Fruit fly (Drosophila melanogaster) whole organism, embryonic: ENCODE data around the gene CG13898.

Experiments
- Bgb ChIP-seq: fragments of 200-800 bp; sonication (Bioruptor generic); IDR thresholded peaks from 2 replicates; pipeline ENCODE4 v1.3.6; 2022; ENCODE audit warnings: missing biosample characterization, missing genetic modification characterization; ENCODE audit not compliant: partially characterized antibody
- Blimp-1 ChIP-seq: fragments of 200-800 bp; sonication (Bioruptor generic); optimal IDR thresholded peaks from 3 replicates; lab custom pipeline; 2018; ENCODE audit warnings: missing biosample characterization, missing genetic modification characterization, mild to moderate bottlenecking, moderate library complexity, missing genetic modification reagents
- CG10959 ChIP-seq: fragments of 200-800 bp; sonication (Bioruptor generic); IDR thresholded peaks from 2 replicates; pipeline ENCODE4 v1.3.6; 2022; ENCODE audit warnings: missing biosample characterization, missing genetic modification characterization
- CG11560 ChIP-seq: fragments of 200-800 bp; sonication (Bioruptor generic); IDR thresholded peaks from 3 replicates; pipeline ENCODE4 v1.3.6; 2022; ENCODE audit warnings: missing biosample characterization, missing genetic modification characterization
- CG11696 ChIP-seq: fragments of 200-800 bp; sonication (Bioruptor generic); IDR thresholded peaks from 2 replicates; pipeline ENCODE4 v1.3.6; 2022; ENCODE audit warnings: missing biosample characterization, missing genetic modification characterization
- CG13424 ChIP-seq: fragments of 200-800 bp; sonication (Bioruptor generic); optimal IDR thresholded peaks from 2 replicates; lab custom pipeline; 2019; ENCODE audit warnings: missing biosample characterization, mild to moderate bottlenecking, missing genetic modification characterization, moderate library complexity
- CG14050 ChIP-seq: fragments of 200-800 bp; sonication (Bioruptor generic); IDR thresholded peaks from 3 replicates; pipeline ENCODE4 v1.3.6; 2022; ENCODE audit warnings: missing biosample characterization, missing genetic modification characterization
- CG16779 ChIP-seq: fragments of 200-800 bp; sonication (Bioruptor generic); IDR thresholded peaks from 2 replicates; pipeline ENCODE4 v1.3.6; 2022; ENCODE audit warnings: missing biosample characterization, missing genetic modification characterization
- CG17328 ChIP-seq: fragments of 200-800 bp; sonication (Bioruptor generic); IDR thresholded peaks from 2 replicates; pipeline ENCODE4 v1.3.6; 2022; ENCODE audit warnings: missing biosample characterization, missing genetic modification characterization
- CG17359 ChIP-seq: fragments of 200-800 bp; sonication (Bioruptor generic); optimal IDR thresholded peaks from 3 replicates; lab custom pipeline; 2018; ENCODE audit warnings: missing biosample characterization, mild to moderate bottlenecking, missing genetic modification characterization, moderate library complexity
- CG31224 ChIP-seq: fragments of 200-800 bp; sonication (Bioruptor generic); IDR thresholded peaks from 2 replicates; pipeline ENCODE4 v1.3.6; 2022; ENCODE audit warnings: missing biosample characterization, missing genetic modification characterization
- CG3726 ChIP-seq: fragments of 200-800 bp; sonication (Bioruptor generic); IDR thresholded peaks from 3 replicates; pipeline ENCODE4, ENCODE4 v1.3.6; 2022; ENCODE audit warnings: missing biosample characterization, missing genetic modification characterization
- CG4404 ChIP-seq: fragments of 200-800 bp; sonication (Bioruptor generic); IDR thresholded peaks from 2 replicates; pipeline ENCODE4 v1.3.6; 2022; ENCODE audit warnings: missing biosample characterization, missing genetic modification characterization
- CG4617 ChIP-seq: fragments of 200-800 bp; sonication (Bioruptor generic); optimal IDR thresholded peaks from 3 replicates; lab custom pipeline; 2016; ENCODE audit warnings: missing biosample characterization, missing genetic modification characterization, borderline replicate concordance
- CG4820 ChIP-seq: fragments of 200-800 bp; sonication (Bioruptor generic); optimal IDR thresholded peaks from 3 replicates; lab custom pipeline; 2016; ENCODE audit warnings: missing biosample characterization, missing genetic modification characterization
- CG5245 ChIP-seq: fragments of 200-800 bp; sonication (Bioruptor generic); optimal IDR thresholded peaks from 3 replicates; lab custom pipeline; 2016; ENCODE audit warnings: missing biosample characterization, missing genetic modification characterization
- CG6175 ChIP-seq: fragments of 200-800 bp; sonication (Bioruptor generic); IDR thresholded peaks from 3 replicates; pipeline ENCODE4 v1.3.6; 2022; ENCODE audit warnings: missing biosample characterization, missing genetic modification characterization
- CG8388 ChIP-seq: fragments of 200-800 bp; sonication (Bioruptor generic); optimal IDR thresholded peaks from 2 replicates; lab custom pipeline; 2019; ENCODE audit warnings: missing biosample characterization, mild to moderate bottlenecking, missing genetic modification characterization, moderate library complexity
- CG9609 ChIP-seq: fragments of 200-800 bp; sonication (Bioruptor generic); optimal IDR thresholded peaks from 3 replicates; lab custom pipeline; 2016; ENCODE audit warnings: missing biosample characterization, missing genetic modification characterization
- CHES-1-like ChIP-seq: fragments of 200-800 bp; sonication (Bioruptor generic); optimal IDR thresholded peaks from 2 replicates; lab custom pipeline; 2016; ENCODE audit warnings: missing biosample characterization, missing genetic modification characterization
- Dll ChIP-seq: fragments of 200-800 bp; sonication (Bioruptor generic); IDR thresholded peaks from 4 replicates; pipeline ENCODE4 v1.3.6; 2022; ENCODE audit warnings: missing biosample characterization, missing genetic modification characterization; ENCODE audit not compliant: partially characterized antibody
- GATAe ChIP-seq: fragments of 200-800 bp; sonication (Bioruptor generic); conservative IDR thresholded peaks from 2 replicates; pipeline ENCODE4 v1.3.6; 2022; ENCODE audit warnings: missing biosample characterization, missing genetic modification characterization
- Gug ChIP-seq: fragments of 200-800 bp; sonication (Bioruptor generic); IDR thresholded peaks from 4 replicates; pipeline ENCODE4 v1.3.6; 2022; ENCODE audit warnings: missing biosample characterization, missing genetic modification characterization
- H2.0 ChIP-seq: fragments of 200-800 bp; sonication (Bioruptor generic); IDR thresholded peaks from 2 replicates; pipeline ENCODE4 v1.3.6; 2022; ENCODE audit warnings: missing biosample characterization, missing genetic modification characterization
- Hr78 ChIP-seq, 2 experiments: fragments of 200-800 bp in 1 of 2; fragments of >200 bp in 1 of 2; sonication (Bioruptor generic) in 1 of 2; optimal IDR thresholded peaks; 2 replicates each; lab custom pipeline; 2017 to 2019; ENCODE audit warnings: missing biosample characterization in 2 of 2, missing genetic modification characterization in 2 of 2, mild to moderate bottlenecking in 1 of 2, moderate library complexity in 1 of 2
- Jarid2 ChIP-seq: fragments of 200-800 bp; sonication (Bioruptor generic); optimal IDR thresholded peaks from 3 replicates; lab custom pipeline; 2017; ENCODE audit warnings: mild to moderate bottlenecking, missing biosample characterization, missing genetic modification reagents, missing genetic modification characterization
- NFAT ChIP-seq: fragments of 200-800 bp; sonication (Bioruptor generic); IDR thresholded peaks from 2 replicates; pipeline ENCODE4 v1.3.6; 2022; ENCODE audit warnings: missing biosample characterization, missing genetic modification characterization
- PHDP ChIP-seq: fragments of 200-800 bp; sonication (Bioruptor generic); optimal IDR thresholded peaks from 3 replicates; lab custom pipeline; 2018; ENCODE audit warnings: missing biosample characterization, mild to moderate bottlenecking, missing genetic modification characterization, moderate library complexity
- Rx ChIP-seq: fragments of 200-800 bp; sonication (Bioruptor generic); IDR thresholded peaks from 2 replicates; pipeline ENCODE4 v1.3.6; 2022; ENCODE audit warnings: missing biosample characterization, missing genetic modification characterization
- YL-1 ChIP-seq: fragments of 200-800 bp; sonication (Bioruptor generic); optimal IDR thresholded peaks from 3 replicates; lab custom pipeline; 2017; ENCODE audit warnings: missing biosample characterization, mild to moderate bottlenecking, missing genetic modification characterization
- ac ChIP-seq: fragments of 200-800 bp; sonication (Bioruptor generic); optimal IDR thresholded peaks from 3 replicates; lab custom pipeline; 2017; ENCODE audit warnings: missing biosample characterization, mild to moderate bottlenecking, missing genetic modification characterization
- amos ChIP-seq: fragments of 200-800 bp; sonication (Bioruptor generic); IDR thresholded peaks from 2 replicates; pipeline ENCODE4 v1.3.6; 2022; ENCODE audit warnings: missing biosample characterization, missing genetic modification characterization; ENCODE audit not compliant: partially characterized antibody
- btn ChIP-seq: fragments of 200-800 bp; sonication (Bioruptor generic); optimal IDR thresholded peaks from 2 replicates; lab custom pipeline; 2016; ENCODE audit warnings: missing biosample characterization, missing genetic modification characterization
- cas ChIP-seq: fragments of 200-800 bp; sonication (Bioruptor generic); IDR thresholded peaks from 2 replicates; pipeline ENCODE4 v1.3.6; 2022; ENCODE audit warnings: missing biosample characterization, missing genetic modification characterization
- crol ChIP-seq: fragments of 200-800 bp; sonication (Bioruptor generic); IDR thresholded peaks from 2 replicates; pipeline ENCODE4 v1.3.6; 2022; ENCODE audit warnings: missing biosample characterization, missing genetic modification characterization
- dimm ChIP-seq: fragments of 200-800 bp; sonication (Bioruptor generic); IDR thresholded peaks from 2 replicates; pipeline ENCODE4 v1.3.6; 2022; ENCODE audit warnings: missing biosample characterization, missing genetic modification characterization
- ftz-f1 ChIP-seq: fragments of 200-800 bp; sonication (Bioruptor generic); optimal IDR thresholded peaks from 2 replicates; lab custom pipeline; 2016; ENCODE audit warnings: missing biosample characterization, missing genetic modification characterization
- gro ChIP-seq: fragments of 200-800 bp; sonication (Bioruptor generic); optimal IDR thresholded peaks from 2 replicates; lab custom pipeline; 2016; ENCODE audit warnings: missing biosample characterization, missing genetic modification characterization
- jumu ChIP-seq: fragments of 200-800 bp; sonication (Bioruptor generic); optimal IDR thresholded peaks from 3 replicates; lab custom pipeline; 2016; ENCODE audit warnings: missing biosample characterization, missing genetic modification characterization
- knrl ChIP-seq: fragments of 200-800 bp; sonication (Bioruptor generic); IDR thresholded peaks from 3 replicates; pipeline ENCODE4 v1.3.6; 2022; ENCODE audit warnings: missing biosample characterization, missing genetic modification characterization; ENCODE audit not compliant: partially characterized antibody
- lmd ChIP-seq: fragments of 200-800 bp; sonication (Bioruptor generic); IDR thresholded peaks from 2 replicates; pipeline ENCODE4 v1.3.6; 2022; ENCODE audit warnings: missing biosample characterization, missing genetic modification characterization
- odd ChIP-seq: fragments of 200-800 bp; sonication (Bioruptor generic); optimal IDR thresholded peaks from 2 replicates; lab custom pipeline; 2017; ENCODE audit warnings: missing biosample characterization, mild to moderate bottlenecking, missing genetic modification characterization
- onecut ChIP-seq: fragments of 200-800 bp; sonication (Bioruptor generic); IDR thresholded peaks from 2 replicates; pipeline ENCODE4 v1.3.6; 2022; ENCODE audit warnings: missing biosample characterization, missing genetic modification characterization
- pho ChIP-seq: fragments of 200-800 bp; sonication (Bioruptor generic); optimal IDR thresholded peaks from 2 replicates; lab custom pipeline; 2016; ENCODE audit warnings: missing biosample characterization, missing genetic modification characterization
- pita ChIP-seq: fragments of 200-800 bp; sonication (Bioruptor generic); optimal IDR thresholded peaks from 2 replicates; lab custom pipeline; 2017; ENCODE audit warnings: missing biosample characterization, mild to moderate bottlenecking, missing genetic modification characterization
- pzg ChIP-seq: fragments of 200-800 bp; sonication (Bioruptor generic); optimal IDR thresholded peaks from 3 replicates; lab custom pipeline; 2018; ENCODE audit warnings: missing biosample characterization, mild to moderate bottlenecking, missing genetic modification characterization, moderate library complexity
- sima ChIP-seq: fragments of 200-800 bp; sonication (Bioruptor generic); optimal IDR thresholded peaks from 2 replicates; lab custom pipeline; 2016; ENCODE audit warnings: missing biosample characterization, missing genetic modification characterization
- stwl ChIP-seq: fragments of 200-800 bp; sonication (Bioruptor generic); optimal IDR thresholded peaks from 3 replicates; lab custom pipeline; 2018; ENCODE audit warnings: missing biosample characterization, mild to moderate bottlenecking, missing genetic modification characterization, moderate library complexity
- tin ChIP-seq: fragments of 200-800 bp; sonication (Bioruptor generic); optimal IDR thresholded peaks from 3 replicates; lab custom pipeline; 2016; ENCODE audit warnings: missing biosample characterization, missing genetic modification characterization
- zfh1 ChIP-seq: fragments of 200-800 bp; sonication (Bioruptor generic); IDR thresholded peaks from 3 replicates; pipeline ENCODE4 v1.3.6; 2022; ENCODE audit warnings: missing biosample characterization, missing genetic modification characterization

The CG13898 gene

dm6 chr3L:819297-819886, 15.5 kb upstream of the CG13898 start (continued):
- TF ChIP-seq btn (GFP tag; lab: Kevin White, UChicago): peak; percentile 79
- no peak for TF ChIP-seq amos (GFP tag; lab: Robert Waterston, UW)
- TF ChIP-seq cas (GFP tag; lab: Robert Waterston, UW): peak; percentile 82
- TF ChIP-seq CHES-1-like (GFP tag; lab: Kevin White, UChicago): peak; percentile 83
- TF ChIP-seq CG10959: peak; percentile 57; the same call in 1 of the 2 replicates
- TF ChIP-seq CG4404 (GFP tag; lab: Robert Waterston, UW): peak; percentile 66
- peak; percentile 90 for TF ChIP-seq CG16779 (GFP tag; lab: Robert Waterston, UW)
- TF ChIP-seq zfh1 (GFP tag; lab: Robert Waterston, UW): peak; percentile 94
- TF ChIP-seq CG5245 (GFP tag; lab: Kevin White, UChicago): peak; percentile 88
- no peak for TF ChIP-seq knrl (GFP tag; lab: Robert Waterston, UW)
- peak; percentile 94 for TF ChIP-seq lmd (GFP tag; lab: Robert Waterston, UW)
- peak; percentile 82 for TF ChIP-seq Blimp-1 (GFP tag; lab: Kevin White, UChicago)
- peak; percentile 92 for TF ChIP-seq CG17359 (tag; lab: Kevin White, UChicago)
- peak; percentile 54 for TF ChIP-seq sima (GFP tag; lab: Kevin White, UChicago)
- no peak for TF ChIP-seq Dll (GFP tag; lab: Robert Waterston, UW)
- peak; percentile 77 for TF ChIP-seq ftz-f1 (GFP tag; lab: Kevin White, UChicago)
- peak; percentile 88 for TF ChIP-seq CG13424 (tag; lab: Kevin White, UChicago)
- TF ChIP-seq pho (GFP tag; lab: Kevin White, UChicago): peak; percentile 81
- TF ChIP-seq PHDP (tag; lab: Kevin White, UChicago): peak; percentile 86
- no peak for TF ChIP-seq YL-1 (GFP tag; lab: Kevin White, UChicago)
- peak; percentile 93 for TF ChIP-seq NFAT (GFP tag; lab: Robert Waterston, UW)
- peak; percentile 83 for TF ChIP-seq CG11560
- peak; percentile 87 for TF ChIP-seq CG6175 (GFP tag; lab: Robert Waterston, UW)
- TF ChIP-seq Jarid2 (GFP tag; lab: Kevin White, UChicago): peak; percentile 39
- peak; percentile 72 for TF ChIP-seq odd (GFP tag; lab: Kevin White, UChicago)
- peak; percentile 92 for TF ChIP-seq Rx (GFP tag; lab: Robert Waterston, UW)
- TF ChIP-seq CG9609 (GFP tag; lab: Kevin White, UChicago): peak; percentile 84
- no peak for TF ChIP-seq ac (GFP tag; lab: Kevin White, UChicago)
- peak; percentile 83 for TF ChIP-seq CG31224 (GFP tag; lab: Robert Waterston, UW)
- peak; percentile 88 for TF ChIP-seq CG11696 (GFP tag; lab: Robert Waterston, UW)
- peak; percentile 86 for TF ChIP-seq CG4820 (GFP tag; lab: Kevin White, UChicago)
- peak; percentile 88 for TF ChIP-seq jumu (GFP tag; lab: Kevin White, UChicago)
- no peak for TF ChIP-seq pita (GFP tag; lab: Kevin White, UChicago)
- no peak for TF ChIP-seq stwl (tag; lab: Kevin White, UChicago)
- peak; percentile 35; the same call in 1 of the 2 replicates for TF ChIP-seq crol (GFP tag; lab: Robert Waterston, UW)
- TF ChIP-seq CG4617 (GFP tag; lab: Kevin White, UChicago): peak; percentile 81
- peak; percentile 93 for TF ChIP-seq CG14050
- no peak for TF ChIP-seq pzg (GFP tag; lab: Kevin White, UChicago)
- TF ChIP-seq Bgb (GFP tag; lab: Robert Waterston, UW): no peak
- peak; percentile 93 for TF ChIP-seq gro (GFP tag; lab: Kevin White, UChicago)
- TF ChIP-seq GATAe (GFP tag; lab: Robert Waterston, UW): peak; percentile 66; the same call in 1 of the 2 replicates
- peak; percentile 87 for TF ChIP-seq onecut (GFP tag; lab: Robert Waterston, UW)
- TF ChIP-seq CG17328 (GFP tag; lab: Robert Waterston, UW): peak; percentile 97
- peak; percentile 87 for TF ChIP-seq CG3726 (GFP tag; lab: Robert Waterston, UW)
- TF ChIP-seq dimm (GFP tag; lab: Robert Waterston, UW): peak; percentile 91
- TF ChIP-seq Hr78 (GFP tag; optimal IDR thresholded peaks at IDR 0.05; lab: Kevin White, UChicago): peak in 1 of 2 experiments; percentile 82
- peak; percentile 89 for TF ChIP-seq tin (GFP tag; lab: Kevin White, UChicago)
- peak; percentile 93 for TF ChIP-seq H2.0 (GFP tag; lab: Robert Waterston, UW)
- TF ChIP-seq CG8388 (GFP tag; lab: Kevin White, UChicago): peak; percentile 82
- TF ChIP-seq Gug (GFP tag; lab: Robert Waterston, UW): peak; percentile 94
